Fruit fly (Drosophila melanogaster) whole organism, adult: Measurements from ENCODE around the gene CG4362.

Experiments
- CG11617 ChIP-seq: fragments of 200-800 bp; sonication (Bioruptor generic); optimal IDR thresholded peaks from 2 replicates; lab custom pipeline; 2017; ENCODE audit warnings: mild to moderate bottlenecking, missing biosample characterization, missing genetic modification reagents, missing genetic modification characterization
- CG12768 ChIP-seq: fragments of 200-800 bp; sonication (Bioruptor generic); optimal IDR thresholded peaks from 2 replicates; lab custom pipeline; 2017; ENCODE audit warnings: missing biosample characterization, missing genetic modification characterization, mild to moderate bottlenecking, moderate library complexity, missing genetic modification reagents
- CG14711 ChIP-seq: fragments of 200-800 bp; sonication (Bioruptor generic); optimal IDR thresholded peaks from 2 replicates; lab custom pipeline; 2018; ENCODE audit warnings: missing biosample characterization, mild to moderate bottlenecking, missing genetic modification characterization, moderate library complexity
- CG1620 ChIP-seq: fragments of 200-800 bp; sonication (Bioruptor generic); optimal IDR thresholded peaks from 2 replicates; lab custom pipeline; 2016; ENCODE audit warnings: missing biosample characterization, missing genetic modification characterization
- CG33017 ChIP-seq: fragments of 200-800 bp; sonication (Bioruptor generic); optimal IDR thresholded peaks from 2 replicates; lab custom pipeline; 2018; ENCODE audit warnings: missing biosample characterization, mild to moderate bottlenecking, missing genetic modification characterization, moderate library complexity
- CG5204 ChIP-seq: fragments of 200-800 bp; sonication (Bioruptor generic); optimal IDR thresholded peaks from 2 replicates; lab custom pipeline; 2016; ENCODE audit warnings: missing biosample characterization, missing genetic modification characterization
- CG7045 ChIP-seq: fragments of 200-800 bp; sonication (Bioruptor generic); optimal IDR thresholded peaks from 2 replicates; lab custom pipeline; 2017; ENCODE audit warnings: missing biosample characterization, mild to moderate bottlenecking, missing genetic modification characterization
- CG7101 ChIP-seq: fragments of 200-800 bp; sonication (Bioruptor generic); optimal IDR thresholded peaks from 2 replicates; lab custom pipeline; 2018; ENCODE audit warnings: missing biosample characterization, mild to moderate bottlenecking, missing genetic modification characterization, moderate library complexity
- Clk ChIP-seq: fragments of 200-800 bp; sonication (Bioruptor generic); optimal IDR thresholded peaks from 2 replicates; lab custom pipeline; 2017; ENCODE audit warnings: missing biosample characterization, missing genetic modification characterization
- Crg-1 ChIP-seq: fragments of 200-800 bp; sonication (Bioruptor generic); optimal IDR thresholded peaks from 2 replicates; lab custom pipeline; 2016; ENCODE audit warnings: missing biosample characterization, missing genetic modification characterization
- Hr96 ChIP-seq: fragments of 200-800 bp; sonication (Bioruptor generic); optimal IDR thresholded peaks from 2 replicates; lab custom pipeline; 2016; ENCODE audit warnings: missing biosample characterization, missing genetic modification characterization
- Mnt ChIP-seq: fragments of 200-800 bp; sonication (Bioruptor generic); optimal IDR thresholded peaks from 2 replicates; lab custom pipeline; 2016; ENCODE audit warnings: missing biosample characterization, mild to moderate bottlenecking, missing genetic modification characterization
- bab1 ChIP-seq: fragments of 200-800 bp; sonication (Bioruptor generic); optimal IDR thresholded peaks from 3 replicates; lab custom pipeline; 2019; ENCODE audit warnings: missing biosample characterization, mild to moderate bottlenecking, missing genetic modification characterization, moderate library complexity
- cic ChIP-seq: fragments of 200-800 bp; sonication (Bioruptor generic); optimal IDR thresholded peaks from 2 replicates; lab custom pipeline; 2017; ENCODE audit warnings: missing biosample characterization, mild to moderate bottlenecking, missing genetic modification characterization, moderate library complexity
- cnc ChIP-seq, 2 experiments: fragments of >200 bp; optimal IDR thresholded peaks; 2 replicates each; lab custom pipeline; 2017
- kay ChIP-seq: fragments of 200-800 bp; sonication (Bioruptor generic); peaks from one replicate; lab custom pipeline; 2016; ENCODE audit warnings: missing biosample characterization, missing genetic modification characterization, borderline replicate concordance
- ovo ChIP-seq: fragments of 200-800 bp; sonication (Bioruptor generic); optimal IDR thresholded peaks from 2 replicates; lab custom pipeline; 2016; ENCODE audit warnings: missing biosample characterization, missing genetic modification characterization
- pad ChIP-seq: fragments of 200-800 bp; sonication (Bioruptor generic); optimal IDR thresholded peaks from 3 replicates; lab custom pipeline; 2017; ENCODE audit warnings: missing biosample characterization, missing genetic modification characterization, mild to moderate bottlenecking, moderate library complexity, missing genetic modification reagents
- tj ChIP-seq: fragments of 200-800 bp; sonication (Bioruptor generic); optimal IDR thresholded peaks from 3 replicates; lab custom pipeline; 2017; ENCODE audit warnings: missing biosample characterization, mild to moderate bottlenecking, missing genetic modification characterization, moderate library complexity
- toe ChIP-seq: fragments of 200-800 bp; sonication (Bioruptor generic); optimal IDR thresholded peaks from 2 replicates; lab custom pipeline; 2016; ENCODE audit warnings: missing biosample characterization, missing genetic modification characterization

The CG4362 gene

dm6 chr3R:20318166-20318690, 10.9 kb upstream of the CG4362 start:
- TF ChIP-seq bab1 (GFP tag; lab: Kevin White, UChicago) (no peak), pad (no peak), CG1620 (GFP tag; lab: Kevin White, UChicago) (no peak), ovo (GFP tag; lab: Kevin White, UChicago) (no peak), kay (GFP tag; lab: Kevin White, UChicago) (no peak), tj (GFP tag; lab: Kevin White, UChicago) (no peak), cnc (optimal IDR thresholded peaks at IDR 0.05; lab: Kevin White, UChicago) (no peak), cic (GFP tag; lab: Kevin White, UChicago) (no peak), CG7101 (tag; lab: Kevin White, UChicago) (no peak), Mnt (GFP tag; lab: Kevin White, UChicago) (no peak), Crg-1 (no peak), CG7045 (no peak), CG33017 (tag; lab: Kevin White, UChicago) (no peak), CG5204 (GFP tag; lab: Kevin White, UChicago) (no peak), CG12768 (no peak), Hr96 (no peak), CG14711 (tag; lab: Kevin White, UChicago) (no peak), Clk (no peak), toe (no peak), CG11617 (GFP tag; lab: Kevin White, UChicago) (no peak)

- TF ChIP-seq CG7045 (peak; percentile 9), CG1620 (GFP tag; lab: Kevin White, UChicago) (no peak), Crg-1 (no peak), cic (GFP tag; lab: Kevin White, UChicago) (peak; percentile 65), CG12768 (peak; percentile 31), cnc (optimal IDR thresholded peaks at IDR 0.05; lab: Kevin White, UChicago) (no peak), Mnt (GFP tag; lab: Kevin White, UChicago) (peak; percentile 7), toe (no peak), CG5204 (GFP tag; lab: Kevin White, UChicago) (no peak), CG14711 (tag; lab: Kevin White, UChicago) (no peak), ovo (GFP tag; lab: Kevin White, UChicago) (no peak)
Observed at dm6 chr3R:20317402-20318165, 10.2 kb upstream of the CG4362 start.

dm6 chr3R:20316599-20316998, 9.3 kb upstream of the CG4362 start:
- TF ChIP-seq kay (GFP tag; lab: Kevin White, UChicago) (peak; percentile 92), cic (GFP tag; lab: Kevin White, UChicago) (no peak), toe (no peak), cnc (optimal IDR thresholded peaks at IDR 0.05; lab: Kevin White, UChicago) (no peak)

- TF ChIP-seq CG7101 (tag; lab: Kevin White, UChicago): peak; percentile 74
- TF ChIP-seq CG33017 (tag; lab: Kevin White, UChicago): peak; percentile 88
- peak; percentile 85 for TF ChIP-seq CG14711 (tag; lab: Kevin White, UChicago)
- TF ChIP-seq cnc (optimal IDR thresholded peaks at IDR 0.05; lab: Kevin White, UChicago): no peak
- peak; percentile 73 for TF ChIP-seq CG11617 (GFP tag; lab: Kevin White, UChicago)
- TF ChIP-seq CG1620 (GFP tag; lab: Kevin White, UChicago): no peak
- peak; percentile 73 for TF ChIP-seq toe
- TF ChIP-seq Hr96: peak; percentile 71
- peak; percentile 44 for TF ChIP-seq Crg-1
- TF ChIP-seq CG5204 (GFP tag; lab: Kevin White, UChicago): peak; percentile 56
- TF ChIP-seq Clk: peak; percentile 60
- TF ChIP-seq cic (GFP tag; lab: Kevin White, UChicago): no peak
- peak; percentile 21 for TF ChIP-seq Mnt (GFP tag; lab: Kevin White, UChicago)
- peak; percentile 49 for TF ChIP-seq bab1 (GFP tag; lab: Kevin White, UChicago)
- no peak for TF ChIP-seq kay (GFP tag; lab: Kevin White, UChicago)
- TF ChIP-seq CG7045: peak; percentile 87
- TF ChIP-seq ovo (GFP tag; lab: Kevin White, UChicago): no peak
- TF ChIP-seq CG12768: peak; percentile 75
- TF ChIP-seq tj (GFP tag; lab: Kevin White, UChicago): peak; percentile 49
- TF ChIP-seq pad: peak; percentile 42
Observed at dm6 chr3R:20312838-20313237, 5.5 kb upstream of the CG4362 start.

- TF ChIP-seq kay (GFP tag; lab: Kevin White, UChicago) (no peak), ovo (GFP tag; lab: Kevin White, UChicago) (peak; percentile 10), Mnt (GFP tag; lab: Kevin White, UChicago) (peak; percentile 25), cic (GFP tag; lab: Kevin White, UChicago) (peak; percentile 97), CG12768 (peak; percentile 19)
Observed at dm6 chr3R:20311406-20311805, 4.1 kb upstream of the CG4362 start.

- TF ChIP-seq pad (no peak), CG33017 (tag; lab: Kevin White, UChicago) (peak; percentile 60), kay (GFP tag; lab: Kevin White, UChicago) (peak; percentile 92), CG7101 (tag; lab: Kevin White, UChicago) (peak; percentile 46), Clk (peak; percentile 13), CG14711 (tag; lab: Kevin White, UChicago) (peak; percentile 2), Hr96 (no peak), ovo (GFP tag; lab: Kevin White, UChicago) (no peak), cic (GFP tag; lab: Kevin White, UChicago) (no peak), CG5204 (GFP tag; lab: Kevin White, UChicago) (no peak), CG7045 (no peak), CG11617 (GFP tag; lab: Kevin White, UChicago) (peak; percentile 17), bab1 (GFP tag; lab: Kevin White, UChicago) (no peak)
Observed at dm6 chr3R:20310905-20311304, 3.6 kb upstream of the CG4362 start.
